Worm (Caenorhabditis elegans) whole organism, midembryonic: ENCODE data around the gene col-92.

Experiments used
- T22C8.4 ChIP-seq: fragments of 200-800 bp; sonication (Bioruptor generic); IDR thresholded peaks from 2 replicates; pipeline ENCODE4 v1.3.6; 2022; ENCODE audit warnings: missing genetic modification characterization, missing compliant biosample characterization
- cog-1 ChIP-seq: sonication (generic microtip); optimal IDR thresholded peaks from 2 replicates; lab custom pipeline; 2016; ENCODE audit warnings: missing genetic modification characterization, missing compliant biosample characterization
- med-1 ChIP-seq: sonication (generic microtip); optimal IDR thresholded peaks from 2 replicates; lab custom pipeline; 2017; ENCODE audit warnings: missing genetic modification characterization, mild to moderate bottlenecking, missing compliant biosample characterization, antibody characterized with exemption, missing genetic modification reagents; ENCODE audit not compliant: insufficient read depth
- ref-1 ChIP-seq: fragments of 200-800 bp; sonication (Bioruptor generic); conservative IDR thresholded peaks from 2 replicates; pipeline ENCODE4 v1.3.6; 2022; ENCODE audit warnings: missing genetic modification reagents, missing genetic modification characterization, missing compliant biosample characterization

DNA sequence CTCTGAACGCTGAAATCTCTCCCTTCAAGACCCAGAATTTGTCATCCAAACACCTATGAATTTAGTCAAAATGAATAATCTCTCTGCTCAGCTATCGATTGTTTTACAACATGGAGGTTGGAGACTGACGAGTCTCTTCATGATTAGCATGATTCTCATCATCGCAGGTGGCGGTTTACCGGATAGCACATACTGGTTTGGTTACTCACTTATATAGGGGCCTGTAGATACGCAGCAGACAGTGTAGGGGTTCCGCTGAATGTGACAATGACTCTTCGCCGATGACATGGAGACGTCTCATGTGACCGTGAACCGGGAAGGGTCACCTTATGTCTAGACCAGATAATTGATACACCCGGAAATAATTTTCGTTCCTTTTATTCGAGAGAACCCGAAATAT lies 6.5 kb downstream of the col-92 start:
- TF ChIP-seq med-1 (GFP tag; lab: Kevin White, UChicago): no peak
- no peak for TF ChIP-seq ref-1 (GFP tag; lab: Robert Waterston, UW)
- no peak for TF ChIP-seq cog-1 (tag; lab: Kevin White, UChicago)
- TF ChIP-seq T22C8.4 (GFP tag; lab: Robert Waterston, UW): no peak
